Worm (Caenorhabditis elegans): ENCODE measurements around the gene F21D5.6.

The F21D5.6 gene

ce11 chrIV:8743654-8744332 lies 2.6 kb upstream of the F21D5.6 start, which contains the start of gene F21D5.7 (continued):
- TF ChIP-seq F52B5.7 (tag; optimal IDR thresholded peaks at IDR 0.05) (no peak), rpc-1 (optimal IDR thresholded peaks at IDR 0.05) (no peak), rpc-1 (tag; optimal IDR thresholded peaks at IDR 0.05) (no peak), F10E7.11 (tag; optimal IDR thresholded peaks at IDR 0.05) (no peak), lin-40 (tag; optimal IDR thresholded peaks at IDR 0.05) (no peak), aptf-3 (GFP tag; IDR thresholded peaks at IDR 0.05) (no peak), rec-8 (tag; optimal IDR thresholded peaks at IDR 0.05) (no peak), madf-3 (GFP tag; IDR thresholded peaks at IDR 0.05) (no peak), ztf-18 (tag; optimal IDR thresholded peaks at IDR 0.05) (peak; percentile 96), lag-1 (GFP tag; IDR thresholded peaks at IDR 0.05) (no peak), madf-8 (GFP tag; conservative IDR thresholded peaks at IDR 0.05) (peak; percentile 36), snpc-1.3 (tag; optimal IDR thresholded peaks at IDR 0.05; ENCODE audit: insufficient read depth) (peak; percentile 34), aptf-2 (GFP tag; conservative IDR thresholded peaks at IDR 0.05) (no peak), snpc-3.4 (tag; optimal IDR thresholded peaks at IDR 0.05) (no peak), F33H1.4 (GFP tag; IDR thresholded peaks at IDR 0.05) (peak; percentile 41), mes-4 (tag; optimal IDR thresholded peaks at IDR 0.05) (no peak)

ce11 chrIV:8739926-8740325 lies 1.3 kb downstream of the F21D5.6 start, which contains the start of gene mrps-33:
Gene mrps-33, minus strand, starts transcription at chrIV:8740026.
- TF ChIP-seq ztf-18 (tag; optimal IDR thresholded peaks at IDR 0.05) (peak; percentile 8), tlf-1 (GFP tag; optimal IDR thresholded peaks at IDR 0.05) (no peak)

- TF ChIP-seq sptf-2 (GFP tag; optimal IDR thresholded peaks at IDR 0.05) (no peak), rcor-1 (GFP tag; IDR thresholded peaks at IDR 0.05) (no peak), ceh-58 (GFP tag; IDR thresholded peaks at IDR 0.05) (no peak), tbp1 (GFP tag; optimal IDR thresholded peaks at IDR 0.05) (no peak), snpc-1.3 (tag; optimal IDR thresholded peaks at IDR 0.05; ENCODE audit: insufficient read depth) (no peak), him-1 (tag; optimal IDR thresholded peaks at IDR 0.05) (no peak), tlf-1 (GFP tag; optimal IDR thresholded peaks at IDR 0.05) (no peak), aptf-2 (GFP tag; conservative IDR thresholded peaks at IDR 0.05) (no peak), Y53F4B.3 (GFP tag; IDR thresholded peaks at IDR 0.05) (no peak), ama-1 (optimal IDR thresholded peaks at IDR 0.05) (no peak), ama-1 (GFP tag; optimal IDR thresholded peaks at IDR 0.05) (no peak), atf-7 (tag; optimal IDR thresholded peaks at IDR 0.05) (no peak), ztf-18 (tag; optimal IDR thresholded peaks at IDR 0.05) (no peak), ceh-79 (tag; optimal IDR thresholded peaks at IDR 0.05) (no peak), die-1 (tag; optimal IDR thresholded peaks at IDR 0.05) (no peak), Y79H2A.3 (GFP tag; conservative IDR thresholded peaks at IDR 0.05) (no peak)
These were observed 1.9 kb downstream of the F21D5.6 start, which contains the start of gene F21D5.5 for ce11 chrIV:8739294-8739693. Gene F21D5.5, minus strand, starts transcription at chrIV:8739394.

ce11 chrIV:8737787-8738186 lies 3.4 kb downstream of the F21D5.6 start, which contains the start of gene F21D5.4:
Gene F21D5.4, plus strand, starts transcription at chrIV:8738087.
- no peak for TF ChIP-seq K12H6.12 (tag; optimal IDR thresholded peaks at IDR 0.05)
- no peak for TF ChIP-seq snpc-4 (GFP tag; optimal IDR thresholded peaks at IDR 0.05)
- no peak for TF ChIP-seq snpc-4 (tag; optimal IDR thresholded peaks at IDR 0.05)
- TF ChIP-seq let-607 (tag; optimal IDR thresholded peaks at IDR 0.05): no peak
- TF ChIP-seq atf-7 (tag; optimal IDR thresholded peaks at IDR 0.05): no peak
- no peak for TF ChIP-seq ets-4 (GFP tag; optimal IDR thresholded peaks at IDR 0.05)
- no peak for TF ChIP-seq Y79H2A.3 (GFP tag; conservative IDR thresholded peaks at IDR 0.05)
- TF ChIP-seq ama-1 (optimal IDR thresholded peaks at IDR 0.05): no peak
- no peak for TF ChIP-seq ama-1 (GFP tag; optimal IDR thresholded peaks at IDR 0.05)
- no peak for TF ChIP-seq somi-1 (GFP tag; optimal IDR thresholded peaks at IDR 0.05)

Measured in whole organism, young adult.